Worm (Caenorhabditis elegans): ENCODE data around the gene Y11D7A.5.

DNA sequence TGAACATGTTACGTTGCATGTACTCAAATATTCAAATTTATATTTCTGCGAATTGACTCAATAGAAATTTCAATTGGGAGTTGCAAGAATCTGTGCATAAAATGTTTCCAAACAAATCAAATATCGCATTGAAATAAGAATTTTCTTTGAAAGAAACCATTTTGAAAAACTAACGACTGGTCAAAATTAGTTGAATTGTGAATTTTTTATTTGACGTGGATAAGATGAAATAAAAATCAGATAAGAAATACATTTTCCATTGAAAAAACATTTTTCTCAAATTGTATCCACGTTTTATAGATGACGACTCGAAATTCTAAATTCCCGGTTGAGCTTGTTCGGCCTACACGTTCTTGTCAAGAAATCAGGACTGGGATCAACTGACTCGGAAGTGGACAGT is 20.5 kb downstream of the Y11D7A.5 start, which contains the start of gene C46C2.3:
- no peak for TF ChIP-seq flt-1 (GFP tag; IDR thresholded peaks at IDR 0.05)
- no peak for TF ChIP-seq cog-1 (tag; optimal IDR thresholded peaks at IDR 0.05)
- TF ChIP-seq tab-1 (GFP tag; IDR thresholded peaks at IDR 0.05) = no peak
- TF ChIP-seq ztf-23 (GFP tag; IDR thresholded peaks at IDR 0.05) = no peak
- TF ChIP-seq T22C8.4 (GFP tag; IDR thresholded peaks at IDR 0.05) = no peak
- no peak for TF ChIP-seq med-1 (GFP tag; optimal IDR thresholded peaks at IDR 0.05; ENCODE audit: insufficient read depth)
- no peak for TF ChIP-seq klf-2 (GFP tag; conservative IDR thresholded peaks at IDR 0.05)
